Fruit fly (Drosophila melanogaster): Measurements from ENCODE around the gene Hph.
A peak's percentile ranks its signal among the peaks of the same experiment; 100 is the strongest.

The Hph gene

DNA sequence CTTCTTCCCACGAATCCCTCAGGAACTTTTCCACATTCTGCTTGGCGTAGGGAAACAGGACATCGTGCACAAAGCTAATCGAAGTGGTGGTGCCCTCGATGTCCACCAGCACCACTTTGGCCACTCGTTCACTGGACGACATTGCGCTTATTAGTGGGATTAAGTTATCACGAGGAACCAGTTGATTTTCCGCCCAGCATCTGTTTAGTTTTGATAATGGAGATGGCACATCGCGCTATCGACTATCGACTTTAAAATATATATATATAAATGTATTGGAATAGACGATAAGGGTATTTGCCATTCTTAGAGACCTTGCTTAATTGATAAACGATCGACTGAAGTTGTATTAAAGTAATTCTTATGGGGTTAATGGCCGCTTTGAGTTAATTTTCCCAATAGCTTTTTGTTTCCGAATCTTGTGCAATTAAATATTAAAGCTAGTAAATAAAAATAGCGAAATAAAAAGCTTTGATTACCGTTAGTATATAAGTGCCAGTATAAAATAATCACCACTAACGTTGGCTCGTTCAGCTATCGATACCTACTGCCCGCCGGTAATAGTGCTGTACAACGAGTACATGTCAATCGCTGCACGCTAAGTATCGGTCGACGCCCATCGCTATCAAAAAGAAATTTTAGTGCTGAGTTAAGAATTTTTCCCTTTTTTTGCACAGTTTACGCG is at the start of gene Hph, which contains the start of gene Enoph:
Hph (plus strand) TSS at position 576 of the 685 bp plus-strand sequence.
Enoph (minus strand) TSS at position 220 of the 685 bp plus-strand sequence.
- TF ChIP-seq Dll (optimal IDR thresholded peaks at IDR 0.05) = no peak
- TF ChIP-seq psq (optimal IDR thresholded peaks at IDR 0.05) = no peak
- TF ChIP-seq EcR (GFP tag; optimal IDR thresholded peaks at IDR 0.05) = no peak
- no peak for TF ChIP-seq CG8478 (optimal IDR thresholded peaks at IDR 0.05)
- no peak for TF ChIP-seq usp (GFP tag; optimal IDR thresholded peaks at IDR 0.05)
- TF ChIP-seq pan (optimal IDR thresholded peaks at IDR 0.05) = no peak

DNA sequence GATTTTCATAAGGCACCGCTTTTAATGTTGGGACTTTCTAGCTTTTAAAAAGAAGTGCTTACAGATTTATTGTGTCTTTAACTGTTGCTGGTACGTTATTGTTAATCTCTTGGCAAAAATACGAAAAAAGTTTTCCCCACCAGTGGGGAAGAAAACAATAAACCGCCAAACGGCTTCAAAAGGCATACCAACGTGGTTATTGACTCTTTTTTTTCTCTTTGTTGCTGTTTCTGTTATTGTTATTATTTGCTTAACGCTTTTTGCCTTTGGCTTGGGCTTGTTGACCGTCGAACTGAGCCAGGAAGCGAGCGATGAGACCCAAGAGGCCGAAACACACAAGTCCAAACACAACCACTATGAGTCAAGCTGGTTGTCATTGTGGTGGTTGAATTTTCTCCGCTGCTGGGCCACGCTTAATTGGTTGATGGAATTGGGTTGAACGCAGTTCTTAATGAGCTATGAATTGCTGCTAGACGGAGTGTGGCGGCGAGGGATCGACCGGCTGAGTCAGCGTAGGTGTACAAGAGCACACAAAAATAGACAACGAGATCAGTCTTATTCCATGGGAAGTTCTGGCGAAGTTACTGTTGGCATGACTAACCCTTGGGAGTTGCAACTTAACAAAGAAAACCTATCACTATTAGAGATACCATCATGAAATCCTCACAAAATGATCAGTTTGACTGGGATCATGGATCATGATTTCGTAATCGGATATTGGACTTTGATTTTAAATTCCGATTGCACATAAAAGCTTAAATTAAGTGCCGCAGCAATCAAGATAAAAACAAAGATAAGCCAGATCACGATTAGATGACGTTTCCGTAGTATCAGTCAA is 49.3 kb upstream of the Hph start:
- TF ChIP-seq EcR (GFP tag; optimal IDR thresholded peaks at IDR 0.05) = no peak
- TF ChIP-seq pan (optimal IDR thresholded peaks at IDR 0.05) = no peak

DNA sequence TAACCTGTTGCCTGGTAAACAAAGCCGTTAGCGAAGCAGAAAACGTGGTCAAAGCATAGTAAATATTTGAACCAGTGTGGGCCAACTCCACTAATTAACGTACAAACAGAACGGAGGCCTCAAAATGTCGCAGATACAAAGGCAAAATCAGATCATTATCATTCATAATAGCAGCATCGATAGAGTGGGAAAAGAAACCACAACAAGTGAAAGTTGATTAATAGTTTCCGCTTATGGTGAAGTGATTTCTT is 48.8 kb upstream of the Hph start:
- TF ChIP-seq EcR (GFP tag; optimal IDR thresholded peaks at IDR 0.05) = no peak
- no peak for TF ChIP-seq usp (GFP tag; optimal IDR thresholded peaks at IDR 0.05)
- TF ChIP-seq CG8478 (optimal IDR thresholded peaks at IDR 0.05) = no peak
- TF ChIP-seq pan (optimal IDR thresholded peaks at IDR 0.05) = no peak
- no peak for TF ChIP-seq psq (optimal IDR thresholded peaks at IDR 0.05)
- TF ChIP-seq Dll (optimal IDR thresholded peaks at IDR 0.05) = no peak

DNA sequence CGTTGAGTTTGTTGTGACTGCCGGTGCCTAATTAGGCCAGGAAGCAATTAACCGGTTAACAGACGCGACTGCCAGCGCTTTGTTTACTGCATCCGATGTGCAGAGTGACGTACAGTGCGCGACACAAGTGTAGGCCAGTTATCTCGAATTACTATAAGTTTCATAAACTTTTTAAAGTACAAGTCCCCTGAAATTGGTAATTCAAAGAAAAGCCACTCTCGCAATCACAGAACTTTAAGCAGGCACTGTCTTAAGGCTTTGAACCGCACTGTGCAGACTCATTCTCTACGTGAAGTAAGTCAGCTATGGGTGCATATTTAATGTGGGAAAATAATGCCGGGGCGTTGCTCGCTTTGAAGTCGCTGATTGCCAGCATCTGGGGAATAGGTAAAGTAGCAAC is 47.4 kb upstream of the Hph start:
- TF ChIP-seq EcR (GFP tag; optimal IDR thresholded peaks at IDR 0.05) (no peak), Dll (optimal IDR thresholded peaks at IDR 0.05) (no peak), usp (GFP tag; optimal IDR thresholded peaks at IDR 0.05) (no peak), pan (optimal IDR thresholded peaks at IDR 0.05) (no peak), CG8478 (optimal IDR thresholded peaks at IDR 0.05) (no peak), psq (optimal IDR thresholded peaks at IDR 0.05) (no peak)

DNA sequence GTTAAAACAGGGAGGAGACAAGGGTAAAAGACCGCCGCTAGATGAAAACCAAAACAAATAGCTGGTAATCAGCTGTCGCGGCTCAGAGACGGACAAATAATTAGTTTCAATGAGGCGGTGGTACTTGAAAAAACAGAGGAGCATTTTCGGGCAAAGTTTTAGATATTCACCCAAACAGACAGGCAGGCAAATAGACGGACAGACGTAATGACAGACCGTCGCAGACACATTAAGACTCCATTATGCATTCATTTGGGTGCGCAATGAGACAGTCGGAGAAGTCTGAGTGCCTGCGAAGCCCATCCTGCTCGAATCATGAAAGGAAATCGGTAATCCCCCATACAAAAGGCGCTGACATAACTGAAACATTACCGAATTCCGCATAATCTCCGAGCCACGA is 45.4 kb upstream of the Hph start:
- TF ChIP-seq usp (GFP tag; optimal IDR thresholded peaks at IDR 0.05) = no peak
- TF ChIP-seq EcR (GFP tag; optimal IDR thresholded peaks at IDR 0.05) = no peak
- TF ChIP-seq CG8478 (optimal IDR thresholded peaks at IDR 0.05) = no peak
- TF ChIP-seq pan (optimal IDR thresholded peaks at IDR 0.05) = no peak
- TF ChIP-seq psq (optimal IDR thresholded peaks at IDR 0.05) = no peak
- TF ChIP-seq Dll (optimal IDR thresholded peaks at IDR 0.05) = no peak

DNA sequence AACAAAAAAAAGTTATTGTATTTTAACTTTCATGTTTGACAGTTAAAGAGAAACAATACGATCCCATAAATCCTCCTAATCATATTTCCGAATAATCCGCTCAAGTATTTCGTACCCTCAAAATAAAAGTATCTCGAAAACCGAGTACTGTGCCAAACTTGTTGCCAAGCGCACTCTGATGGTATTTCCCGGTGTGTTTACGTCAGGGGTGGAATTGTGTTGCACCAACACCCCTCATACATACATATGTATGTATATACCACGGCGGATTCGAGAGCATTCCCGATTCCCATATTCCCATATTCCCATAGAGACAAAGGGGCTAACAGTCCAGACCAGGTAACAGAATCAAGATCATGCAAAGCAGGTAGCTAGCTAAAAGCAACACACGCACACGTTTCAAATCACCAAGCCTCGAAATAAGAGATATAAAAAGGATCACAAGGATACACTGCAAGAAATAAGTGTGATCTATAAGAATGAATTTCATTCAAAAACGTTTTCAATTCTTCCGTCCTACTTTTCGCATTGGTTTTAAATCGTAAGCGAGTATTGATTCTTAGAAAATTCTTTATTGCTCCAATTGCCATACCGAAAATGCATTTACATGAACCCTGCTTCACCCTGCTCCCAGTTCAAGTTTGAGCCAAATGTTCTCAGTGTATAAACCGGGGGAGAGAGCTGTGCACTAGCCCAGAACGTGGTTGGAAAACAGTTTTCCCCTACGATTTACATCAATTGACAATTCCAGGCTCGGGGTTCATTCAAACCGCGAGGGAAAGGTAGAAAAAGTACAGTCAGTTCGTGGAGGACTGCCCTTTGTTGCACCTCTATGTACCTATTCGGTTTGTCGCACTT is 44.7 kb upstream of the Hph start:
- TF ChIP-seq pan (optimal IDR thresholded peaks at IDR 0.05) (no peak), Dll (optimal IDR thresholded peaks at IDR 0.05) (no peak), usp (GFP tag; optimal IDR thresholded peaks at IDR 0.05) (no peak), EcR (GFP tag; optimal IDR thresholded peaks at IDR 0.05) (no peak), psq (optimal IDR thresholded peaks at IDR 0.05) (no peak), CG8478 (optimal IDR thresholded peaks at IDR 0.05) (no peak)

DNA sequence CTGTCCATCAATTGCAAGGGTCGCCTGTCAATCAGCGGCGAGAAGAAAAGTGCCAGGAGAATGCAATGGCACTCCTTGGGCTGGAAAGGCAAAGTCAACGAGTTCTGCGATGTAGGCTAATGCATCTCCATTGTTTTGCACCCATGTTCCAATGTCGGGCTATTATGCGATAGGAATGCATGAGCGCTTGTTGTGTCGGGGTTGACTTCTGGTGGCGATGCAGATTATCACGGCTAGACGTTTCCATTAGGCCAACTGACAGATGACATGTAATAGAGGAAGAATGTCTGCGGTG is 44.1 kb upstream of the Hph start:
- no peak for TF ChIP-seq usp (GFP tag; optimal IDR thresholded peaks at IDR 0.05)
- TF ChIP-seq CG8478 (optimal IDR thresholded peaks at IDR 0.05) = no peak
- no peak for TF ChIP-seq Dll (optimal IDR thresholded peaks at IDR 0.05)
- no peak for TF ChIP-seq psq (optimal IDR thresholded peaks at IDR 0.05)
- TF ChIP-seq pan (optimal IDR thresholded peaks at IDR 0.05) = no peak
- TF ChIP-seq EcR (GFP tag; optimal IDR thresholded peaks at IDR 0.05) = no peak

DNA sequence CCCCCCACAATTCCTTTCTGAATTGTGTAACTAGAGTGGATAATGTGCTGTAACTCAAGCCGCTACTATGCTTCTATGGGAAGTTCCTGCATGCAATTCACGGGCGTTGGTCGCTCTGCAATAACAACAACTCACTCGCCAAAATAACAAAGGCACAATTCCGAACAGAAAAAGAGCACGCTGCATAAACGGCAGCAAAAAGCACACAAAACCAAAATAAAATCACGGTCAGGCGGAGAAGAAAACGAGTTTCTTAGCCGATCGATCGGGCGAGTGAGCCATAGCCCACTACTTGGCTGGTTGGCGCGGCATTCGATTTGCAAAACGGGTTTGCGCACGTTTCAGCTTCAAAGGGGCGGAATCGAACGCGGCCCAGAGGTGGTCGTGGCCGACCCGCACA is 43.5 kb upstream of the Hph start:
- TF ChIP-seq psq (optimal IDR thresholded peaks at IDR 0.05) (no peak), EcR (GFP tag; optimal IDR thresholded peaks at IDR 0.05) (no peak), usp (GFP tag; optimal IDR thresholded peaks at IDR 0.05) (no peak), Dll (optimal IDR thresholded peaks at IDR 0.05) (no peak), pan (optimal IDR thresholded peaks at IDR 0.05) (no peak), CG8478 (optimal IDR thresholded peaks at IDR 0.05) (no peak)

DNA sequence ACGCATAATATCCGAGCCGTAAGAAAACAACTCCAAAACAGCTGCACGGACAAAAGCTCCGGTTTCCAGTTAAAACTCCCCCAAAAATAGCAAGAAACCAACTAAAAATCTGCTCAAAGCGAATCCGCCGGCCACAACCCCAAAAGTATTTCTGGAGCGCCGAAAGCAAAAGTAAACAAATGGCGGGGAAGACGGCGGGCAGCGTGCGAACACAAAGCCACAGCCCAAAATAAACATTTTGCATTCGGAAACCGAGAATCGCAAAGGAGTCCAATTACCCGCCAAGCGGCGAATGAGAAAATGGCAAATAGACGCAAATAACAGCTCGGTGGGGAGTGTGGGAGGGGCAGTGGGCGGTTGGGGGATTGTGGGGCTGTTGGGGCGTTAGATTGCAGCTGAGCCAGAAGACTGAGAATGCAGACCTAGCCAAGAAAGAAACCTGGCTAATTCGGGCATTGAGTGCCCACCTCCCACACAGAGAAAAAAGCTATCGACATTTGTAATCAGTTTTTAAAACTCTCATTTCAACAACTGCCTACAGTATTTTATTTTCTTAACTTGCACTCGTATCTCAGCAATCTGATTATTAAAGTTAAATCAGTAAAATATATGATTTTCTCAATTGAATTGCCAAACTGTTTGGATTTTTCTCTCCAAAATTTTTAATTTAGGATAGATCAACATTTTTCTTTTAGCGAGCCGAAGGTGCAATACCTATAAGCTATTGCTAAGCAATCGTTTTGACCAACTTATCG is 42.5 kb upstream of the Hph start:
- no peak for TF ChIP-seq EcR (GFP tag; optimal IDR thresholded peaks at IDR 0.05)
- no peak for TF ChIP-seq CG8478 (optimal IDR thresholded peaks at IDR 0.05)
- no peak for TF ChIP-seq pan (optimal IDR thresholded peaks at IDR 0.05)
- no peak for TF ChIP-seq usp (GFP tag; optimal IDR thresholded peaks at IDR 0.05)
- no peak for TF ChIP-seq psq (optimal IDR thresholded peaks at IDR 0.05)
- no peak for TF ChIP-seq Dll (optimal IDR thresholded peaks at IDR 0.05)

DNA sequence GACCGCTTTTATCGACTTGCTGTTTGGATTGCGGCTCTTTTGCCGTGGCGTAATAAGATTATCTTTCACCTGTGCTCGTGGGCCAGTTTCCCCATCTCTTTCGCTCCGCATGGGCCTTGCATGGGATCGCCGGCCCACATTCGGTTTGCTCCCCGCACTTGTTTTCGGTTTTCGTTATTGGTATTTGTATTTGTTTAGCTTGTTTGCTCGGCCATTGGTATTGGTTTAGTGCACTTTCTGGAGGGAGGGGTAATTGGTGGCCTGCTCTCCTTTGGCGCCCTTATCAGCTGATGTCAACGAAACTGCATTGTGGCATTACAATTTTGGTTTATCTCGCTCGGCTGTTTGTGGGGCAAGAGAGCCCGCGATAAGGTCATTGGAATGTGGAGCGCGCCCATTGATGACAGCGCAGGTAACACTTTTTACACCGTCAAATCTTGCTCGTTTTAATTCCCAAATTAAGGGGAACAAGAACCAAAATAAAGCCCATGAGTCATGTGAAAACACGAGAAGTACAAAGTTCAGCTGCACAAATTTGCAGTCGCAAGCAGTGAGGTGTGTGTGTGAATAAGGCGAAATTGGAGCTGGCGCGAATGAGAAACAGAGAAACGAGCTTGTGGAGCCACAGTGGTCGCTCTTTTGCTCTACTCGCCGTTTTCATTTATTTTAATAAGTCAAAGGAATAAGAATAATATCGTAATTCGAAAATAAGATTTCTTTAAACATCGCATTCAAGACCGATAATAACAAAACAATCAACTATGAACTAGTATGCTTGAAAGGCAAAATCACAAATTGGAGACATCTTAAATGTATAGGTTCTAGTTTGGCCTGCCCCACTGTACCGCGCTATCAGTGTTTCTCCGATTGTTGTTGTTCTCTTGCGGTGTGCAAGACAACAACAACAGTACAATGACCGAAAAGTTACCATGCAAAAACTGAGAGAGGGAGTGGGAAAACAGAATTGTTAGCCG is 41.2 kb upstream of the Hph start:
- TF ChIP-seq Dll (optimal IDR thresholded peaks at IDR 0.05) (no peak), pan (optimal IDR thresholded peaks at IDR 0.05) (no peak), psq (optimal IDR thresholded peaks at IDR 0.05) (no peak), usp (GFP tag; optimal IDR thresholded peaks at IDR 0.05) (no peak), CG8478 (optimal IDR thresholded peaks at IDR 0.05) (no peak), EcR (GFP tag; optimal IDR thresholded peaks at IDR 0.05) (peak in 1 of 2 experiments; percentile 30)

Data from whole organism.